Worm (Caenorhabditis elegans) whole organism, young adult: ENCODE results near the gene Y60A9.3.

Experiments used
- C06A6.2 ChIP-seq: fragments of 200-800 bp; sonication (Bioruptor generic); conservative IDR thresholded peaks from 2 replicates; pipeline ENCODE4 v1.3.6; 2022; ENCODE audit warnings: missing genetic modification characterization, missing compliant biosample characterization
- C17E4.6 ChIP-seq: fragments of 200-800 bp; sonication (Bioruptor generic); IDR thresholded peaks from 2 replicates; pipeline ENCODE4 v1.3.6; 2022; ENCODE audit warnings: missing genetic modification reagents, missing genetic modification characterization, missing compliant biosample characterization
- D2030.7 ChIP-seq: fragments of 200-800 bp; sonication (Bioruptor generic); IDR thresholded peaks from 2 replicates; pipeline ENCODE4 v1.3.6; 2022; ENCODE audit warnings: missing genetic modification reagents, missing genetic modification characterization, missing compliant biosample characterization
- F22D6.2 ChIP-seq: sonication (generic microtip); optimal IDR thresholded peaks from 2 replicates; lab custom pipeline; 2016; ENCODE audit warnings: mild to moderate bottlenecking, missing genetic modification characterization, missing compliant biosample characterization
- F49E8.2 ChIP-seq: sonication (generic microtip); optimal IDR thresholded peaks from 3 replicates; lab custom pipeline; 2017; ENCODE audit warnings: missing genetic modification characterization, mild to moderate bottlenecking, missing compliant biosample characterization, antibody characterized with exemption, moderate library complexity; ENCODE audit not compliant: insufficient read depth
- F52B5.7 ChIP-seq: sonication (generic microtip); optimal IDR thresholded peaks from 2 replicates; lab custom pipeline; 2016; ENCODE audit warnings: mild to moderate bottlenecking, missing genetic modification characterization, missing compliant biosample characterization
- F57C9.4 ChIP-seq: sonication (generic microtip); optimal IDR thresholded peaks from 2 replicates; lab custom pipeline; 2017; ENCODE audit warnings: mild to moderate bottlenecking, missing genetic modification characterization, missing compliant biosample characterization
- K11D2.4 ChIP-seq: fragments of 200-800 bp; sonication (Bioruptor generic); IDR thresholded peaks from 2 replicates; pipeline ENCODE4 v1.3.6; 2022; ENCODE audit warnings: missing genetic modification reagents, missing genetic modification characterization, missing compliant biosample characterization
- T07F8.4 ChIP-seq: sonication (generic microtip); optimal IDR thresholded peaks from 2 replicates; lab custom pipeline; 2016; ENCODE audit warnings: mild to moderate bottlenecking, missing genetic modification characterization, moderate library complexity, missing compliant biosample characterization
- T26A5.8 ChIP-seq: sonication (generic microtip); optimal IDR thresholded peaks from 2 replicates; lab custom pipeline; 2016; ENCODE audit warnings: missing genetic modification characterization, missing compliant biosample characterization
- Y53G8AR.9 ChIP-seq: fragments of 200-800 bp; sonication (Bioruptor generic); conservative IDR thresholded peaks from 2 replicates; pipeline ENCODE4 v1.3.6; 2022; ENCODE audit warnings: missing genetic modification reagents, missing genetic modification characterization, missing compliant biosample characterization
- Y56A3A.18 ChIP-seq: fragments of 200-800 bp; sonication (Bioruptor generic); IDR thresholded peaks from 2 replicates; pipeline ENCODE4 v1.3.6; 2022; ENCODE audit warnings: missing genetic modification reagents, missing genetic modification characterization, missing compliant biosample characterization
- akir-1 ChIP-seq: fragments of 200-800 bp; sonication (Bioruptor generic); optimal IDR thresholded peaks from 2 replicates; lab custom pipeline; 2018; ENCODE audit warnings: mild to moderate bottlenecking, missing genetic modification characterization, moderate library complexity, missing compliant biosample characterization
- aptf-3 ChIP-seq: fragments of 200-800 bp; sonication (Bioruptor generic); IDR thresholded peaks from 2 replicates; pipeline ENCODE4 v1.3.6; 2022; ENCODE audit warnings: missing genetic modification characterization, missing compliant biosample characterization
- attf-5 ChIP-seq: fragments of 200-800 bp; sonication (Bioruptor generic); optimal IDR thresholded peaks from 2 replicates; lab custom pipeline; 2018; ENCODE audit warnings: mild to moderate bottlenecking, missing genetic modification characterization, missing compliant biosample characterization
- ccch-3 ChIP-seq: fragments of 200-800 bp; sonication (Bioruptor generic); optimal IDR thresholded peaks from 2 replicates; lab custom pipeline; 2018; ENCODE audit warnings: mild to moderate bottlenecking, missing genetic modification characterization, missing compliant biosample characterization
- ceh-100 ChIP-seq: fragments of 200-800 bp; sonication (Bioruptor generic); IDR thresholded peaks from 2 replicates; pipeline ENCODE4 v1.3.6; 2022; ENCODE audit warnings: missing genetic modification reagents, missing genetic modification characterization, missing compliant biosample characterization
- die-1 ChIP-seq: sonication (generic microtip); optimal IDR thresholded peaks from 2 replicates; lab custom pipeline; 2016; ENCODE audit warnings: missing genotype, mild to moderate bottlenecking, missing genetic modification characterization, missing compliant biosample characterization
- dpff-1 ChIP-seq: sonication (generic microtip); optimal IDR thresholded peaks from 2 replicates; lab custom pipeline; 2017; ENCODE audit warnings: mild to moderate bottlenecking, missing genetic modification characterization, missing compliant biosample characterization
- dpl-1 ChIP-seq: fragments of 150-350 bp; optimal IDR thresholded peaks from 2 replicates; lab custom pipeline; 2014; ENCODE audit warnings: missing biosample characterization, missing genetic modification reagents, missing genetic modification characterization
- efl-1 ChIP-seq: fragments of 150-350 bp; optimal IDR thresholded peaks from 2 replicates; lab custom pipeline; 2014; ENCODE audit warnings: missing biosample characterization, missing genetic modification reagents, missing genetic modification characterization
- hmg-1.2 ChIP-seq: fragments of 200-800 bp; sonication (Bioruptor generic); IDR thresholded peaks from 2 replicates; pipeline ENCODE4 v1.3.6; 2022; ENCODE audit warnings: missing genetic modification reagents, missing genetic modification characterization, missing compliant biosample characterization
- let-526 ChIP-seq: fragments of 200-800 bp; sonication (Bioruptor generic); IDR thresholded peaks from 2 replicates; pipeline ENCODE4 v1.3.6; 2022; ENCODE audit warnings: missing genetic modification reagents, missing genetic modification characterization, missing compliant biosample characterization
- lin-26 ChIP-seq: fragments of 200-800 bp; sonication (Bioruptor generic); IDR thresholded peaks from 2 replicates; pipeline ENCODE4 v1.3.6; 2022; ENCODE audit warnings: missing genetic modification reagents, missing genetic modification characterization, missing compliant biosample characterization
- madf-3 ChIP-seq: fragments of 200-800 bp; sonication (Bioruptor generic); IDR thresholded peaks from 2 replicates; pipeline ENCODE4 v1.3.6; 2022; ENCODE audit warnings: missing genetic modification reagents, missing genetic modification characterization, missing compliant biosample characterization
- nhr-80 ChIP-seq: sonication (generic microtip); optimal IDR thresholded peaks from 2 replicates; lab custom pipeline; 2016; ENCODE audit warnings: missing genetic modification characterization, missing compliant biosample characterization
- pbrm-1 ChIP-seq: fragments of 200-800 bp; sonication (Bioruptor generic); IDR thresholded peaks from 2 replicates; pipeline ENCODE4 v1.3.6; 2022; ENCODE audit warnings: missing genetic modification reagents, missing genetic modification characterization, missing compliant biosample characterization
- pha-4 ChIP-seq: fragments of 150-350 bp; sonication (generic microtip); optimal IDR thresholded peaks from 2 replicates; lab custom pipeline; 2014; ENCODE audit warnings: missing biosample characterization, missing genetic modification reagents, missing genetic modification characterization
- sdz-38 ChIP-seq: sonication (generic microtip); optimal IDR thresholded peaks from 2 replicates; lab custom pipeline; 2016; ENCODE audit warnings: missing genotype, missing genetic modification characterization, missing compliant biosample characterization
- snpc-4 ChIP-seq, 5 experiments: fragments of 150-350 bp in 1 of 5; sonication (generic microtip) in 4 of 5; optimal IDR thresholded peaks; 2 replicates each; lab custom pipeline; 2014 to 2018; ENCODE audit warnings: missing genetic modification characterization in 5 of 5, missing biosample characterization in 3 of 5, antibody characterized with exemption in 2 of 5, mild to moderate bottlenecking in 2 of 5, missing compliant biosample characterization in 2 of 5, missing genotype in 2 of 5, moderate library complexity in 2 of 5, missing genetic modification reagents in 1 of 5
- tbp1 ChIP-seq: fragments of 200-800 bp; sonication (Bioruptor generic); optimal IDR thresholded peaks from 2 replicates; lab custom pipeline; 2018; ENCODE audit warnings: mild to moderate bottlenecking, missing genetic modification characterization, missing compliant biosample characterization
- xnd-1 ChIP-seq: sonication (generic microtip); optimal IDR thresholded peaks from 2 replicates; lab custom pipeline; 2016; ENCODE audit warnings: missing genotype, missing genetic modification reagents, missing genetic modification characterization, missing compliant biosample characterization
- ztf-18 ChIP-seq: sonication (generic microtip); optimal IDR thresholded peaks from 2 replicates; lab custom pipeline; 2016; ENCODE audit warnings: missing genotype, mild to moderate bottlenecking, missing genetic modification characterization, missing compliant biosample characterization
- ztf-26 ChIP-seq: sonication (generic microtip); optimal IDR thresholded peaks from 2 replicates; lab custom pipeline; 2017; ENCODE audit warnings: missing genetic modification characterization, missing compliant biosample characterization
- ztf-3 ChIP-seq: fragments of 200-800 bp; sonication (Bioruptor generic); optimal IDR thresholded peaks from 2 replicates; lab custom pipeline; 2018; ENCODE audit warnings: mild to moderate bottlenecking, missing genetic modification characterization, missing compliant biosample characterization

The Y60A9.3 gene

DNA sequence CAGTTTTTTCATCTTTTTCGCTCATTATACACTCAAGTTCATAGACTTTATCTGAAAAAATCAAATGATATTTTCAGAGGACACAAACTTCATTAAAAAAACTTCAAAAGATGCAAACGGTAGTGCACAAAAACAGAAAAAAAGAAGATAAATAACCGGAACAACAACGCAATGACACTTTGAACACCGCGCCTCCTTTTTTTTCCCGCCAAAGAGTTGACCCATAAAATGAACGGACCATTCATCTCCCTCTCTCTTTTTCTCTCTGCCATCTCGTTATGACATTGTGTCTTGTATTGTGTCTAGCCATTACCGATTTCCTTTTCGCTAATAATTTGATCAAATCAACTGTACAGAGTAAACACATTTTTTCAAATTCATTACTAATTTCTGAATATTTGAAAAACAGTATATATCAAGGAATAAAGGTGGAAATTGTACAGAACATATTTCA is 38.5 kb downstream of the Y60A9.3 start, which contains the start of gene F23D12.2:
Gene F23D12.2 (minus strand): TSS at position 51 of the 454 bp plus-strand sequence.
- TF ChIP-seq ztf-18 = no peak
- TF ChIP-seq akir-1 = no peak
- no peak for TF ChIP-seq dpff-1 (tag; lab: Kevin White, UChicago)
- no peak for TF ChIP-seq die-1 (tag; lab: Kevin White, UChicago)
- TF ChIP-seq ceh-100 (GFP tag; lab: Robert Waterston, UW) = no peak
- TF ChIP-seq T07F8.4 (tag; lab: Kevin White, UChicago) = no peak
- TF ChIP-seq efl-1 (GFP tag; lab: Kevin White, UChicago) = peak; percentile 53
- no peak for TF ChIP-seq sdz-38 (tag; lab: Kevin White, UChicago)
- TF ChIP-seq F57C9.4 (tag; lab: Kevin White, UChicago) = no peak

DNA sequence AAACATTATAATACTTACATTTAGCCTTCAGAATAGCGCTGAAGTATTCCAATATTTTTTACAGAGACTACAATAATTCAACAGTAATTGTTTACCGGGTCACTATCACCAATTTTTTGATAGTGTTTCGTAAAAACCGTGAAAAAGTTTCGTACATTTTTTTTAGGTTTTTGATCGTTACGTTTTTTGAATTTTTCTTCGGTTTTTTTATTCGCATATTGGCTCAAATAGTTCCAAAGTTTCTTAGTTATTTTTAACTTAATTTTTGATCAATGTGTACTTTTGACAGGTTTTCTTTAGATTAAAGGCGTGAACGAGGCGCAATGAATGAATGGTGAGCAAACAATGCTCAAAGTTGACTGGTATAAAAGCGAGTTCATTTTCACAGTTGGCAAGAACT is 40.1 kb downstream of the Y60A9.3 start, which contains the start of gene fipr-3:
Gene fipr-3 (plus strand): TSS at position 301 of the 400 bp plus-strand sequence.
- TF ChIP-seq F22D6.2 (tag; lab: Kevin White, UChicago) (no peak), Y53G8AR.9 (no peak), aptf-3 (GFP tag; lab: Robert Waterston, UW) (no peak), xnd-1 (tag; lab: Kevin White, UChicago) (no peak), die-1 (tag; lab: Kevin White, UChicago) (no peak), Y56A3A.18 (GFP tag; lab: Robert Waterston, UW) (no peak), dpl-1 (GFP tag; lab: Kevin White, UChicago) (no peak), ztf-3 (GFP tag; lab: Kevin White, UChicago) (no peak), attf-5 (no peak)

DNA sequence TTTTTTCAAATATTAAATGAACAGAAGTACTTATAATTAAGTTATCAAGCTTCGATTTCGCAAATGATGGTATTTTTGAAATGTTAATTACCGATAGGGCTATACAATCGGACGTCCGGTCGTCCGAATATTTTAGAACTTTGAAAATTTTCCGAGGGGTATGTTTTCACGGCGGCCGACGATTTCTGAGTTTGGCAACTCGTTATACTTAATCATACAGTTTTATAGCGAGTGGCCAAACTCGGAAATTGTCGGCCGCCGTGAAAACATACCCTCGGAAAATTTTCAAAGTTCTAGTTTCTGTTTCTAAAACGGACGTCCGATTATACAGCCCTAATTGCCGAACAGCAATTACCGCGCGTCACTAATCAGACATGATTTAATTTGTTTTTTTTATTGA is 41.1 kb downstream of the Y60A9.3 start:
- no peak for TF ChIP-seq nhr-80 (tag; lab: Kevin White, UChicago)
- TF ChIP-seq F52B5.7 (tag; lab: Kevin White, UChicago) = no peak
- TF ChIP-seq ztf-26 (tag; lab: Kevin White, UChicago) = no peak
- TF ChIP-seq K11D2.4 (GFP tag; lab: Robert Waterston, UW) = no peak
- no peak for TF ChIP-seq snpc-4 (GFP tag; optimal IDR thresholded peaks at IDR 0.05; lab: Kevin White, UChicago)
- peak in 3 of 4 experiments; percentile 40 to 89 (median 88) for TF ChIP-seq snpc-4 (tag; optimal IDR thresholded peaks at IDR 0.05; lab: Kevin White, UChicago)
- TF ChIP-seq ccch-3 (GFP tag; lab: Kevin White, UChicago) = no peak

DNA sequence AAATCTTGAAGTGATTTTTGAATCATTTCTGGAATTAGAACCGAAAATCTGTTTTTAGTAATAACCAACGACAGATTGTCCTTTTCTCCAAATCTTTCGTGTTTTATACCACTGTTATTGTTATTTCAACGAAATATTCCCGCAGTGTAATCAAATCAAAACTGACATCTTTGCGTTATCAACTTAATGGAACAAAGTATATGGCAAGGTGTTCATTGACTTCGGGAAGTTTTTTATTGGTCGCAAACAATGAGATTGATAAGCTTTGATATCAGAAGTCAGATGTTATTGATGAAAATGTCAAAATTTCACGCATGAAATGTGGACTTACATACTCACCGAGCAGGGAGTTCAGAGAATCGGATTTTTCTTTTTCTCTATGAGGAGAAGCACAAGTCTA is 41.6 kb downstream of the Y60A9.3 start, which contains the start of gene F23D12.11:
Gene F23D12.11 (minus strand): TSS at position 79 of the 400 bp plus-strand sequence.
- TF ChIP-seq D2030.7 (GFP tag; lab: Robert Waterston, UW) (no peak), C17E4.6 (no peak), lin-26 (GFP tag; lab: Robert Waterston, UW) (no peak), madf-3 (no peak), pha-4 (tag; lab: Kevin White, UChicago) (no peak), pbrm-1 (GFP tag; lab: Robert Waterston, UW) (no peak), dpl-1 (GFP tag; lab: Kevin White, UChicago) (no peak), hmg-1.2 (GFP tag; lab: Robert Waterston, UW) (no peak), let-526 (no peak), T26A5.8 (tag; lab: Kevin White, UChicago) (no peak), C06A6.2 (GFP tag; lab: Robert Waterston, UW) (no peak), tbp1 (GFP tag; lab: Kevin White, UChicago) (no peak), F49E8.2 (no peak)
